Worm (Caenorhabditis elegans) whole organism, young adult: Measurements from ENCODE around the gene M05D6.9.
"Not testable (repeated sequence)": the region's sequence is repeated elsewhere in the genome, so short reads cannot be mapped to it uniquely, and the experiment has no call there.

Experiments
- B0035.1 ChIP-seq: sonication (generic microtip); optimal IDR thresholded peaks from 2 replicates; lab custom pipeline; 2016; ENCODE audit warnings: missing genetic modification characterization, mild to moderate bottlenecking, missing compliant biosample characterization, missing genotype, missing genetic modification reagents
- C06A6.2 ChIP-seq: fragments of 200-800 bp; sonication (Bioruptor generic); conservative IDR thresholded peaks from 2 replicates; pipeline ENCODE4 v1.3.6; 2022; ENCODE audit warnings: missing genetic modification characterization, missing compliant biosample characterization
- D2030.7 ChIP-seq: fragments of 200-800 bp; sonication (Bioruptor generic); IDR thresholded peaks from 2 replicates; pipeline ENCODE4 v1.3.6; 2022; ENCODE audit warnings: missing genetic modification reagents, missing genetic modification characterization, missing compliant biosample characterization
- F37B4.10 ChIP-seq: fragments of 200-800 bp; sonication (Bioruptor generic); IDR thresholded peaks from 2 replicates; pipeline ENCODE4 v1.3.6; 2022; ENCODE audit warnings: missing genetic modification characterization, missing compliant biosample characterization
- T07F8.4 ChIP-seq: sonication (generic microtip); optimal IDR thresholded peaks from 2 replicates; lab custom pipeline; 2016; ENCODE audit warnings: mild to moderate bottlenecking, missing genetic modification characterization, moderate library complexity, missing compliant biosample characterization
- Y67H2A.10 ChIP-seq: fragments of 200-800 bp; sonication (Bioruptor generic); conservative IDR thresholded peaks from 2 replicates; pipeline ENCODE4 v1.3.6; 2022; ENCODE audit warnings: missing genetic modification reagents, missing genetic modification characterization, missing compliant biosample characterization
- akir-1 ChIP-seq: fragments of 200-800 bp; sonication (Bioruptor generic); optimal IDR thresholded peaks from 2 replicates; lab custom pipeline; 2018; ENCODE audit warnings: mild to moderate bottlenecking, missing genetic modification characterization, moderate library complexity, missing compliant biosample characterization
- aptf-2 ChIP-seq: fragments of 200-800 bp; sonication (Bioruptor generic); conservative IDR thresholded peaks from 2 replicates; pipeline ENCODE4 v1.3.6; 2022; ENCODE audit warnings: missing genetic modification reagents, missing genetic modification characterization, missing compliant biosample characterization
- aptf-3 ChIP-seq: fragments of 200-800 bp; sonication (Bioruptor generic); IDR thresholded peaks from 2 replicates; pipeline ENCODE4 v1.3.6; 2022; ENCODE audit warnings: missing genetic modification characterization, missing compliant biosample characterization
- attf-3 ChIP-seq: fragments of 200-800 bp; sonication (Bioruptor generic); conservative IDR thresholded peaks from 2 replicates; pipeline ENCODE4 v1.3.6; 2022; ENCODE audit warnings: missing genetic modification reagents, missing genetic modification characterization, missing compliant biosample characterization
- attf-5 ChIP-seq: fragments of 200-800 bp; sonication (Bioruptor generic); optimal IDR thresholded peaks from 2 replicates; lab custom pipeline; 2018; ENCODE audit warnings: mild to moderate bottlenecking, missing genetic modification characterization, missing compliant biosample characterization
- bed-2 ChIP-seq: fragments of 200-800 bp; sonication (Bioruptor generic); IDR thresholded peaks from 2 replicates; pipeline ENCODE4 v1.3.6; 2022; ENCODE audit warnings: missing genetic modification reagents, missing genetic modification characterization, missing compliant biosample characterization
- cebp-1 ChIP-seq, 2 experiments: fragments of 200-800 bp in 1 of 2; sonication (Bioruptor generic) in 1 of 2; sonication (generic microtip) in 1 of 2; IDR thresholded peaks in 1 of 2; optimal IDR thresholded peaks in 1 of 2; 2 replicates each; pipeline versions ENCODE4 v1.3.6 to Lab custom; 2017 to 2022; ENCODE audit warnings: missing compliant biosample characterization in 2 of 2, missing genetic modification characterization in 2 of 2, mild to moderate bottlenecking in 1 of 2, missing genetic modification reagents in 1 of 2, moderate library complexity in 1 of 2
- ceh-27 ChIP-seq: fragments of 200-800 bp; sonication (Bioruptor generic); optimal IDR thresholded peaks from 2 replicates; lab custom pipeline; 2018; ENCODE audit warnings: mild to moderate bottlenecking, missing genetic modification characterization, moderate library complexity, missing compliant biosample characterization
- ceh-40 ChIP-seq: fragments of 200-800 bp; sonication (Bioruptor generic); IDR thresholded peaks from 2 replicates; pipeline ENCODE4 v1.3.6; 2022; ENCODE audit warnings: missing genetic modification characterization, missing compliant biosample characterization
- ceh-91 ChIP-seq: fragments of 200-800 bp; sonication (Bioruptor generic); IDR thresholded peaks from 2 replicates; pipeline ENCODE4 v1.3.6; 2022; ENCODE audit warnings: missing genetic modification reagents, missing genetic modification characterization, missing compliant biosample characterization
- chd-7 ChIP-seq: sonication (generic microtip); optimal IDR thresholded peaks from 2 replicates; lab custom pipeline; 2016; ENCODE audit warnings: mild to moderate bottlenecking, missing genetic modification characterization, moderate library complexity, missing compliant biosample characterization
- die-1 ChIP-seq: sonication (generic microtip); optimal IDR thresholded peaks from 2 replicates; lab custom pipeline; 2016; ENCODE audit warnings: missing genotype, mild to moderate bottlenecking, missing genetic modification characterization, missing compliant biosample characterization
- dox-1 ChIP-seq: fragments of 200-800 bp; sonication (Bioruptor generic); IDR thresholded peaks from 2 replicates; pipeline ENCODE4 v1.3.6; 2022; ENCODE audit warnings: missing genetic modification reagents, missing genetic modification characterization, missing compliant biosample characterization
- dpff-1 ChIP-seq: sonication (generic microtip); optimal IDR thresholded peaks from 2 replicates; lab custom pipeline; 2017; ENCODE audit warnings: mild to moderate bottlenecking, missing genetic modification characterization, missing compliant biosample characterization
- dpl-1 ChIP-seq: fragments of 150-350 bp; optimal IDR thresholded peaks from 2 replicates; lab custom pipeline; 2014; ENCODE audit warnings: missing biosample characterization, missing genetic modification reagents, missing genetic modification characterization
- egl-44 ChIP-seq: fragments of 200-800 bp; sonication (Bioruptor generic); IDR thresholded peaks from 2 replicates; pipeline ENCODE4 v1.3.6; 2022; ENCODE audit warnings: missing genetic modification reagents, missing genetic modification characterization, missing compliant biosample characterization
- egrh-3 ChIP-seq: fragments of 200-800 bp; sonication (Bioruptor generic); IDR thresholded peaks from 2 replicates; pipeline ENCODE4 v1.3.6; 2022; ENCODE audit warnings: missing genetic modification reagents, missing genetic modification characterization, missing compliant biosample characterization
- ekl-4 ChIP-seq: fragments of 200-800 bp; sonication (Bioruptor generic); IDR thresholded peaks from 2 replicates; pipeline ENCODE4 v1.3.6; 2022; ENCODE audit warnings: missing genetic modification reagents, missing genetic modification characterization, missing compliant biosample characterization
- fkh-3 ChIP-seq: sonication (generic microtip); optimal IDR thresholded peaks from 2 replicates; lab custom pipeline; 2016; ENCODE audit warnings: mild to moderate bottlenecking, missing genetic modification characterization, missing compliant biosample characterization
- hsf-1 ChIP-seq: fragments of 200-800 bp; sonication (Bioruptor generic); IDR thresholded peaks from 2 replicates; pipeline ENCODE4 v1.3.6; 2022; ENCODE audit warnings: missing genetic modification reagents, missing genetic modification characterization, missing compliant biosample characterization
- lag-1 ChIP-seq: fragments of 200-800 bp; sonication (Bioruptor generic); IDR thresholded peaks from 2 replicates; pipeline ENCODE4 v1.3.6; 2022; ENCODE audit warnings: missing genetic modification reagents, missing genetic modification characterization, missing compliant biosample characterization
- lin-26 ChIP-seq: fragments of 200-800 bp; sonication (Bioruptor generic); IDR thresholded peaks from 2 replicates; pipeline ENCODE4 v1.3.6; 2022; ENCODE audit warnings: missing genetic modification reagents, missing genetic modification characterization, missing compliant biosample characterization
- lin-35 ChIP-seq, 3 experiments: fragments of 150-350 bp in 2 of 3; sonication (generic microtip) in 1 of 3; optimal IDR thresholded peaks; 2 replicates each; lab custom pipeline; 2014 to 2018; ENCODE audit warnings: missing biosample characterization in 3 of 3, missing genetic modification characterization in 3 of 3, missing genetic modification reagents in 3 of 3
- lir-1 ChIP-seq: fragments of 200-800 bp; sonication (Bioruptor generic); conservative IDR thresholded peaks from 2 replicates; pipeline ENCODE4 v1.3.6; 2022; ENCODE audit warnings: missing genetic modification reagents, missing genetic modification characterization, missing compliant biosample characterization
- madf-3 ChIP-seq: fragments of 200-800 bp; sonication (Bioruptor generic); IDR thresholded peaks from 2 replicates; pipeline ENCODE4 v1.3.6; 2022; ENCODE audit warnings: missing genetic modification reagents, missing genetic modification characterization, missing compliant biosample characterization
- madf-6 ChIP-seq: fragments of 200-800 bp; sonication (Bioruptor generic); IDR thresholded peaks from 2 replicates; pipeline ENCODE4 v1.3.6; 2022; ENCODE audit warnings: missing genetic modification reagents, missing genetic modification characterization, missing compliant biosample characterization
- mxl-1 ChIP-seq: sonication (generic microtip); optimal IDR thresholded peaks from 2 replicates; lab custom pipeline; 2016; ENCODE audit warnings: missing genetic modification characterization, missing compliant biosample characterization
- nfyb-1 ChIP-seq: fragments of 200-800 bp; sonication (Bioruptor generic); IDR thresholded peaks from 2 replicates; pipeline ENCODE4 v1.3.6; 2022; ENCODE audit warnings: missing genetic modification reagents, missing genetic modification characterization, missing compliant biosample characterization
- pbrm-1 ChIP-seq: fragments of 200-800 bp; sonication (Bioruptor generic); IDR thresholded peaks from 2 replicates; pipeline ENCODE4 v1.3.6; 2022; ENCODE audit warnings: missing genetic modification reagents, missing genetic modification characterization, missing compliant biosample characterization
- rcor-1 ChIP-seq: fragments of 200-800 bp; sonication (Bioruptor generic); IDR thresholded peaks from 2 replicates; pipeline ENCODE4 v1.3.6; 2022; ENCODE audit warnings: missing genetic modification reagents, missing genetic modification characterization, missing compliant biosample characterization
- repo-1 ChIP-seq: sonication (generic microtip); optimal IDR thresholded peaks from 2 replicates; lab custom pipeline; 2017; ENCODE audit warnings: mild to moderate bottlenecking, missing genetic modification characterization, missing compliant biosample characterization
- rpc-1 ChIP-seq, 2 experiments: fragments of 150-350 bp in 1 of 2; sonication (generic microtip) in 1 of 2; optimal IDR thresholded peaks; 2 replicates each; lab custom pipeline; 2014 to 2018; ENCODE audit warnings: missing biosample characterization in 1 of 2, missing genetic modification characterization in 1 of 2, missing genetic modification reagents in 1 of 2, missing genotype in 1 of 2
- sptf-2 ChIP-seq: fragments of 200-800 bp; sonication (Bioruptor generic); optimal IDR thresholded peaks from 2 replicates; lab custom pipeline; 2018; ENCODE audit warnings: mild to moderate bottlenecking, missing genetic modification characterization, missing compliant biosample characterization
- zfh-2 ChIP-seq: fragments of 200-800 bp; sonication (Bioruptor generic); conservative IDR thresholded peaks from 2 replicates; pipeline ENCODE4 v1.3.6; 2022; ENCODE audit warnings: missing genetic modification reagents, missing genetic modification characterization, missing compliant biosample characterization
- ztf-25 ChIP-seq: fragments of 200-800 bp; sonication (Bioruptor generic); IDR thresholded peaks from 2 replicates; pipeline ENCODE4 v1.3.6; 2022; ENCODE audit warnings: missing genetic modification reagents, missing genetic modification characterization, missing compliant biosample characterization
- ztf-3 ChIP-seq: fragments of 200-800 bp; sonication (Bioruptor generic); optimal IDR thresholded peaks from 2 replicates; lab custom pipeline; 2018; ENCODE audit warnings: mild to moderate bottlenecking, missing genetic modification characterization, missing compliant biosample characterization
- ztf-6 ChIP-seq: fragments of 200-800 bp; sonication (Bioruptor generic); IDR thresholded peaks from 2 replicates; pipeline ENCODE4 v1.3.6; 2022; ENCODE audit warnings: missing genetic modification reagents, missing genetic modification characterization, missing compliant biosample characterization

The M05D6.9 gene

DNA sequence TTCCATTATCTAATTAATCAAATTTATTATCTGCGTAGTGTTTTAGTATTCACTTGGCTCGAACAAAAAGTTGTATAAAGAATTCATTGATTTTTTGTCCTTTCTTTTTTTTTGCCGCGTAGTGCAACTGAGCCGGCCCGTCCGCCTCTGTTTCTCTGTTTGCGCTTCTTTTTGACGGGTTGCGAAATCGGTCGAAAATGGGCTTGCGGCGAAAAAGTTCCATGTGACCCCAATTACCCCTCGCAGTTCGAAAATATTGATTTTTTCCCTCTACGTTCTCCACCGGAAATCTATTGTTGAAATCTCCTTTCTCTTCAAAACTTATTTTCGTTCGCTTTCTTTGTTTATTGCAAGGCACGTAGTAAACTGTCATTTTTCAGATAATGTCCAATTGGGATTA, 36.6 kb upstream of the M05D6.9 start, which contains the start of gene zyg-9 (continued):
- TF ChIP-seq die-1 (tag; lab: Kevin White, UChicago): no peak
- TF ChIP-seq nfyb-1 (GFP tag; lab: Robert Waterston, UW): peak; percentile 14; the same call in 1 of the 2 replicates
- no peak for TF ChIP-seq B0035.1
- no peak for TF ChIP-seq repo-1 (tag; lab: Kevin White, UChicago)
- TF ChIP-seq lag-1 (GFP tag; lab: Robert Waterston, UW): no peak
- TF ChIP-seq Y67H2A.10 (GFP tag; lab: Robert Waterston, UW): peak; percentile 8; the same call in 1 of the 2 replicates
- TF ChIP-seq pbrm-1: 0 out of 2 replicates have a peak, but pooled peaks have one; percentile 22
- peak; percentile 27; the same call in 1 of the 2 replicates for TF ChIP-seq lin-26 (GFP tag; lab: Robert Waterston, UW)
- TF ChIP-seq chd-7 (tag; lab: Kevin White, UChicago): no peak
- TF ChIP-seq ztf-3: no peak
- no peak for TF ChIP-seq ceh-91 (GFP tag; lab: Robert Waterston, UW)
- TF ChIP-seq zfh-2 (GFP tag; lab: Robert Waterston, UW): peak; percentile 69; the same call in 1 of the 2 replicates
- TF ChIP-seq T07F8.4 (tag; lab: Kevin White, UChicago): no peak
- TF ChIP-seq D2030.7 (GFP tag; lab: Robert Waterston, UW): no peak
- TF ChIP-seq lin-35 (GFP tag; optimal IDR thresholded peaks at IDR 0.05; lab: Kevin White, UChicago): peak in 1 of 3 experiments; percentile 53
- TF ChIP-seq mxl-1 (tag; lab: Kevin White, UChicago): no peak
- no peak for TF ChIP-seq aptf-2 (GFP tag; lab: Robert Waterston, UW)
- no peak for TF ChIP-seq ekl-4
- no peak for TF ChIP-seq akir-1 (GFP tag; lab: Kevin White, UChicago)
- no peak for TF ChIP-seq attf-3 (GFP tag; lab: Robert Waterston, UW)
- TF ChIP-seq ztf-6 (GFP tag; lab: Robert Waterston, UW): no peak
- TF ChIP-seq ztf-25 (GFP tag; lab: Robert Waterston, UW): no peak

DNA sequence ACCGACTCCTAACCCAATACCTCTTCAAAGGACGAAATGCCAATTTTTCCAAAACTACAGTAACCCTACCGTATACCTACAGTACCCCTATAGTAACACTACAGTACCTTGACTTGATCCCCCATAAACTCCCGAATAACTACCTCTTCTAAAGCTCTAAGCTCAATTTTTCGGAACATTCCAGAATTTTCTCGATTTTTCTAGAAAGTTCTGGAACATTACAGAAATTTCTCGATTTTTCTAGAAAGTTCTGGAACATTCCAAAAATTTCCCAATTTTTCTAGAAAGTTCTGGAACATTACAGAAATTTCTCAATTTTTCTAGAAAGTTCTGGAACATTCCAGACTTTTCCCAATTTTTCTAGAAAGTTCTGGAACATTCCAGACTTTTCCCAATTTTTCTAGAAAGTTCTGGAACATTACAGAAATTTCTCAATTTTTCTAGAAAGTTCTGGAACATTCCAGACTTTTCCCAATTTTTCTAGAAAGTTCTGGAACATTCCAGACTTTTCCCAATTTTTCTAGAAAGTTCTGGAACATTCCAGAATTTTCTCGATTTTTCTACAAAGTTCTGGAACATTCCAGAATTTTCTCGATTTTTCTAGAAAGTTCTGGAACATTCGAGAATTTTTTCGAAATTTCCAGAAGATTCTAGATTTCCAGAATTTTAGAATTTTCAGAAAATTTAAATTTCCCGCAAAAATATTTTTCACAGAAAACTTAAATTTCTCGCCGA, 34.1 kb upstream of the M05D6.9 start:
- peak; percentile 3 for TF ChIP-seq rpc-1 (optimal IDR thresholded peaks at IDR 0.05; lab: Kevin White, UChicago)
- not testable (repeated sequence) for TF ChIP-seq rpc-1 (tag; optimal IDR thresholded peaks at IDR 0.05; lab: Kevin White, UChicago)
- TF ChIP-seq aptf-3 (GFP tag; lab: Robert Waterston, UW): peak; percentile 79; the same call in 1 of the 2 replicates
- TF ChIP-seq madf-6 (GFP tag; lab: Robert Waterston, UW): peak; percentile 27
- peak; percentile 51 for TF ChIP-seq egrh-3 (GFP tag; lab: Robert Waterston, UW)
- TF ChIP-seq madf-3 (GFP tag; lab: Robert Waterston, UW): peak; percentile 68; the same call in 1 of the 2 replicates
- peak; percentile 18; the same call in 1 of the 2 replicates for TF ChIP-seq rcor-1 (GFP tag; lab: Robert Waterston, UW)
- TF ChIP-seq hsf-1 (GFP tag; lab: Robert Waterston, UW): peak; percentile 97
- peak; percentile 68 for TF ChIP-seq dox-1 (GFP tag; lab: Robert Waterston, UW)
- TF ChIP-seq ceh-40 (GFP tag; lab: Robert Waterston, UW): 0 out of 2 replicates have a peak, but pooled peaks have one; percentile 33

- TF ChIP-seq cebp-1 (GFP tag; IDR thresholded peaks at IDR 0.05; lab: Robert Waterston, UW) (no peak), cebp-1 (tag; optimal IDR thresholded peaks at IDR 0.05; lab: Kevin White, UChicago) (peak; percentile 55), dpff-1 (tag; lab: Kevin White, UChicago) (no peak), ceh-27 (GFP tag; lab: Kevin White, UChicago) (no peak), bed-2 (GFP tag; lab: Robert Waterston, UW) (no peak), C06A6.2 (GFP tag; lab: Robert Waterston, UW) (no peak), dpl-1 (GFP tag; lab: Kevin White, UChicago) (no peak), F37B4.10 (GFP tag; lab: Robert Waterston, UW) (no peak), egl-44 (GFP tag; lab: Robert Waterston, UW) (no peak), attf-5 (GFP tag; lab: Kevin White, UChicago) (no peak), aptf-2 (GFP tag; lab: Robert Waterston, UW) (0 out of 2 replicates have a peak, but pooled peaks have one; percentile 14), lir-1 (GFP tag; lab: Robert Waterston, UW) (no peak), madf-3 (GFP tag; lab: Robert Waterston, UW) (0 out of 2 replicates have a peak, but pooled peaks have one; percentile 69), fkh-3 (tag; lab: Kevin White, UChicago) (no peak), attf-3 (GFP tag; lab: Robert Waterston, UW) (no peak), hsf-1 (GFP tag; lab: Robert Waterston, UW) (peak; percentile 81), sptf-2 (GFP tag; lab: Kevin White, UChicago) (no peak)
Measured at ce11 chrII:8464448-8464898, 29.6 kb upstream of the M05D6.9 start, which contains the start of gene fars-3. fars-3 (plus strand) TSS chrII:8464848.
